Worm (Caenorhabditis elegans) whole organism, L1 larva: Measurements from ENCODE around the gene bath-7.

ENCODE experiments used
- lin-13 ChIP-seq: fragments of 150-350 bp; optimal IDR thresholded peaks from 2 replicates; lab custom pipeline; 2014; ENCODE audit warnings: missing biosample characterization, missing genetic modification reagents, missing genetic modification characterization
- pag-3 ChIP-seq: sonication (generic microtip); optimal IDR thresholded peaks from 2 replicates; lab custom pipeline; 2017; ENCODE audit warnings: missing genetic modification characterization, mild to moderate bottlenecking, missing compliant biosample characterization, antibody characterized with exemption, borderline replicate concordance; ENCODE audit not compliant: insufficient read depth
- snpc-4 ChIP-seq: fragments of 150-350 bp; optimal IDR thresholded peaks from 2 replicates; lab custom pipeline; 2014; ENCODE audit warnings: missing biosample characterization, missing genetic modification characterization

DNA sequence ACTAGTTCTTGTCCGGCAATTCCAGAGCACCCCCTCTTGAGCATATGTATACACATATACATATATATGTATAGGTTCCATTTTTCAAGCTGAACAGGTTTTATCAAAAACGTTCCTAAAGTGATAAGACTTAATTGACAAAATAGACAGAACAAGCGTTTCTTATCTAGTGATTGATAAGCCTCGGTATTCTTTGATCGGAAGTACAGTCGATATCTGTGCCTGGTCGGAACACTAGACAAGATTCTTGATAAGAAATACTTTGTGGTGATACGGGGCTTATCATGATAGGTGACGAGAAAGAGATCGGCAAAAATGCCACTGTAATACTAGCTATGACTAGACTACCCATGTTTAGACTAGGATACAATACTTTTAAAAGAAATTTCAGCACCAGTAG, 28.2 kb upstream of the bath-7 start:
- TF ChIP-seq lin-13 (GFP tag; lab: Kevin White, UChicago) (no peak), pag-3 (tag; lab: Kevin White, UChicago) (no peak), snpc-4 (tag; lab: Kevin White, UChicago) (no peak)
